Worm (Caenorhabditis elegans) whole organism, L1 larva: ENCODE results near the gene Y53G8AL.4.

ENCODE experiments used
- C04F5.9 ChIP-seq: sonication (generic microtip); optimal IDR thresholded peaks from 2 replicates; lab custom pipeline; 2016; ENCODE audit warnings: missing genetic modification characterization, missing compliant biosample characterization
- C16A3.4 ChIP-seq: fragments of 150-350 bp; optimal IDR thresholded peaks from 2 replicates; lab custom pipeline; 2014; ENCODE audit warnings: missing biosample characterization, missing genetic modification characterization
- C34B4.2 ChIP-seq: sonication (generic microtip); optimal IDR thresholded peaks from 2 replicates; lab custom pipeline; 2017; ENCODE audit warnings: mild to moderate bottlenecking, missing genetic modification characterization, missing compliant biosample characterization
- aha-1 ChIP-seq: fragments of 150-350 bp; optimal IDR thresholded peaks from 2 replicates; lab custom pipeline; 2014; ENCODE audit warnings: missing biosample characterization, missing genetic modification characterization
- aly-2 ChIP-seq: fragments of 150-350 bp; optimal IDR thresholded peaks from 2 replicates; lab custom pipeline; 2014; ENCODE audit warnings: missing biosample characterization, missing genetic modification characterization
- blmp-1 ChIP-seq: fragments of 150-350 bp; optimal IDR thresholded peaks from 2 replicates; lab custom pipeline; 2014; ENCODE audit warnings: missing biosample characterization, missing genetic modification characterization
- ceh-8 ChIP-seq: fragments of 200-800 bp; sonication (Bioruptor generic); optimal IDR thresholded peaks from 2 replicates; lab custom pipeline; 2018; ENCODE audit warnings: mild to moderate bottlenecking, missing genetic modification characterization, moderate library complexity, missing compliant biosample characterization
- ceh-82 ChIP-seq, 3 experiments: fragments of 150-350 bp in 1 of 3; sonication (generic microtip) in 2 of 3; optimal IDR thresholded peaks; 2 replicates each; lab custom pipeline; 2014 to 2017; ENCODE audit warnings: missing biosample characterization in 3 of 3, missing genetic modification characterization in 3 of 3
- ceh-88 ChIP-seq: fragments of 200-800 bp; sonication (Bioruptor generic); IDR thresholded peaks from 2 replicates; pipeline ENCODE4 v1.3.6; 2022; ENCODE audit warnings: missing genetic modification characterization, missing compliant biosample characterization
- ceh-90 ChIP-seq: sonication (generic microtip); optimal IDR thresholded peaks from 2 replicates; lab custom pipeline; 2016; ENCODE audit warnings: missing genetic modification characterization, missing compliant biosample characterization
- dsc-1 ChIP-seq: sonication (generic microtip); optimal IDR thresholded peaks from 2 replicates; lab custom pipeline; 2016; ENCODE audit warnings: mild to moderate bottlenecking, missing genetic modification characterization, missing compliant biosample characterization
- efl-1 ChIP-seq, 4 experiments: fragments of 150-350 bp; optimal IDR thresholded peaks in 3 of 4; peaks in 1 of 4; 1 replicate in 1 of 4; 2 replicates in 3 of 4; lab custom pipeline; 2014; ENCODE audit warnings: missing biosample characterization in 2 of 4, missing genetic modification characterization in 2 of 4, missing genetic modification reagents in 2 of 4
- egl-13 ChIP-seq: sonication (generic microtip); optimal IDR thresholded peaks from 2 replicates; lab custom pipeline; 2016; ENCODE audit warnings: missing genotype, missing genetic modification reagents, missing genetic modification characterization, missing compliant biosample characterization
- egl-27 ChIP-seq, 2 experiments: fragments of 150-350 bp in 1 of 2; sonication (generic microtip); optimal IDR thresholded peaks; 3 replicates each; lab custom pipeline; 2017 to 2018; ENCODE audit warnings: missing biosample characterization in 2 of 2, missing genetic modification characterization in 2 of 2, missing genetic modification reagents in 2 of 2
- elt-2 ChIP-seq: sonication (generic microtip); optimal IDR thresholded peaks from 2 replicates; lab custom pipeline; 2016; ENCODE audit warnings: missing genetic modification characterization, mild to moderate bottlenecking, inconsistent platforms, missing compliant biosample characterization, missing genetic modification reagents
- ets-5 ChIP-seq: fragments of 200-800 bp; sonication (Bioruptor generic); IDR thresholded peaks from 2 replicates; pipeline ENCODE4 v1.3.6; 2022; ENCODE audit warnings: missing genetic modification characterization, missing compliant biosample characterization
- fkh-10 ChIP-seq: sonication (generic microtip); optimal IDR thresholded peaks from 2 replicates; lab custom pipeline; 2017; ENCODE audit warnings: missing biosample characterization, missing genetic modification reagents, missing genetic modification characterization
- fkh-4 ChIP-seq: sonication (generic microtip); optimal IDR thresholded peaks from 2 replicates; lab custom pipeline; 2016; ENCODE audit warnings: missing compliant biosample characterization, missing genetic modification characterization, borderline replicate concordance
- grh-1 ChIP-seq: fragments of 200-800 bp; sonication (Bioruptor generic); IDR thresholded peaks from 2 replicates; pipeline ENCODE4 v1.3.6; 2022; ENCODE audit warnings: missing genetic modification reagents, missing genetic modification characterization, missing compliant biosample characterization
- hlh-17 ChIP-seq: fragments of 200-800 bp; sonication (Bioruptor generic); optimal IDR thresholded peaks from 2 replicates; lab custom pipeline; 2018; ENCODE audit warnings: missing genetic modification characterization, mild to moderate bottlenecking, missing compliant biosample characterization, moderate library complexity, borderline replicate concordance
- irx-1 ChIP-seq: sonication (generic microtip); optimal IDR thresholded peaks from 2 replicates; lab custom pipeline; 2016; ENCODE audit warnings: missing genetic modification characterization, missing compliant biosample characterization
- jun-1 ChIP-seq: fragments of 150-350 bp; optimal IDR thresholded peaks from 2 replicates; lab custom pipeline; 2014; ENCODE audit warnings: missing biosample characterization, missing genetic modification reagents, missing genetic modification characterization
- lin-13 ChIP-seq: fragments of 150-350 bp; optimal IDR thresholded peaks from 2 replicates; lab custom pipeline; 2014; ENCODE audit warnings: missing biosample characterization, missing genetic modification reagents, missing genetic modification characterization
- lin-15B ChIP-seq: fragments of 150-350 bp; sonication (generic microtip); optimal IDR thresholded peaks from 3 replicates; lab custom pipeline; 2014; ENCODE audit warnings: missing biosample characterization, missing genetic modification characterization
- lin-35 ChIP-seq, 2 experiments: fragments of 150-350 bp; optimal IDR thresholded peaks; 2 replicates each; lab custom pipeline; 2014; ENCODE audit warnings: missing biosample characterization in 2 of 2, missing genetic modification characterization in 2 of 2, missing genetic modification reagents in 2 of 2
- lin-39 ChIP-seq: fragments of 150-350 bp; optimal IDR thresholded peaks from 2 replicates; lab custom pipeline; 2014; ENCODE audit warnings: missing biosample characterization, missing genetic modification reagents, missing genetic modification characterization
- lir-3 ChIP-seq: sonication (generic microtip); optimal IDR thresholded peaks from 2 replicates; lab custom pipeline; 2016; ENCODE audit warnings: mild to moderate bottlenecking, missing genetic modification characterization, moderate library complexity, missing compliant biosample characterization; ENCODE audit not compliant: poor library complexity
- mdl-1 ChIP-seq, 2 experiments: fragments of 150-350 bp; optimal IDR thresholded peaks; 2 replicates each; lab custom pipeline; 2014 to 2017; ENCODE audit warnings: missing biosample characterization in 2 of 2, missing genetic modification characterization in 2 of 2, inconsistent platforms in 1 of 2
- nhr-12 ChIP-seq: sonication (generic microtip); optimal IDR thresholded peaks from 2 replicates; lab custom pipeline; 2017; ENCODE audit warnings: missing biosample characterization, missing genetic modification characterization
- nhr-19 ChIP-seq: fragments of 200-800 bp; sonication (Bioruptor generic); conservative IDR thresholded peaks from 2 replicates; pipeline ENCODE4 v1.3.6; 2022; ENCODE audit warnings: missing genetic modification characterization, missing compliant biosample characterization
- nhr-237 ChIP-seq: fragments of 150-350 bp; optimal IDR thresholded peaks from 2 replicates; lab custom pipeline; 2014; ENCODE audit warnings: missing biosample characterization, missing genetic modification characterization
- nhr-28 ChIP-seq: fragments of 150-350 bp; optimal IDR thresholded peaks from 2 replicates; lab custom pipeline; 2014; ENCODE audit warnings: missing biosample characterization, missing genetic modification characterization
- nhr-47 ChIP-seq: sonication (generic microtip); optimal IDR thresholded peaks from 2 replicates; lab custom pipeline; 2016; ENCODE audit warnings: mild to moderate bottlenecking, missing genetic modification characterization, moderate library complexity, missing compliant biosample characterization
- nhr-84 ChIP-seq: sonication (generic microtip); optimal IDR thresholded peaks from 2 replicates; lab custom pipeline; 2017; ENCODE audit warnings: missing biosample characterization, missing genetic modification characterization
- nhr-90 ChIP-seq: sonication (generic microtip); optimal IDR thresholded peaks from 2 replicates; lab custom pipeline; 2016; ENCODE audit warnings: mild to moderate bottlenecking, missing genetic modification characterization, missing compliant biosample characterization; ENCODE audit not compliant: poor library complexity
- pag-3 ChIP-seq: sonication (generic microtip); optimal IDR thresholded peaks from 2 replicates; lab custom pipeline; 2017; ENCODE audit warnings: missing genetic modification characterization, mild to moderate bottlenecking, missing compliant biosample characterization, antibody characterized with exemption, borderline replicate concordance; ENCODE audit not compliant: insufficient read depth
- pqm-1 ChIP-seq: sonication (generic microtip); optimal IDR thresholded peaks from 3 replicates; lab custom pipeline; 2017; ENCODE audit warnings: missing biosample characterization, missing genetic modification characterization
- rnt-1 ChIP-seq: sonication (generic microtip); optimal IDR thresholded peaks from 2 replicates; lab custom pipeline; 2016; ENCODE audit warnings: mild to moderate bottlenecking, missing genetic modification characterization, moderate library complexity, missing compliant biosample characterization
- skn-1 ChIP-seq: fragments of 150-350 bp; optimal IDR thresholded peaks from 2 replicates; lab custom pipeline; 2014; ENCODE audit warnings: missing biosample characterization, missing genetic modification characterization
- snpc-4 ChIP-seq: fragments of 150-350 bp; optimal IDR thresholded peaks from 2 replicates; lab custom pipeline; 2014; ENCODE audit warnings: missing biosample characterization, missing genetic modification characterization
- snu-23 ChIP-seq: sonication (generic microtip); optimal IDR thresholded peaks from 2 replicates; lab custom pipeline; 2016; ENCODE audit warnings: missing genetic modification characterization, missing compliant biosample characterization
- sup-37 ChIP-seq: fragments of 200-800 bp; sonication (Bioruptor generic); optimal IDR thresholded peaks from 2 replicates; lab custom pipeline; 2018; ENCODE audit warnings: mild to moderate bottlenecking, missing genetic modification characterization, missing compliant biosample characterization
- swsn-7 ChIP-seq: sonication (generic microtip); optimal IDR thresholded peaks from 2 replicates; lab custom pipeline; 2016; ENCODE audit warnings: missing genetic modification characterization, missing compliant biosample characterization
- tlp-1 ChIP-seq: fragments of 150-350 bp; optimal IDR thresholded peaks from 2 replicates; lab custom pipeline; 2014; ENCODE audit warnings: missing biosample characterization, missing genetic modification characterization
- unc-30 ChIP-seq: sonication (generic microtip); optimal IDR thresholded peaks from 2 replicates; lab custom pipeline; 2017; ENCODE audit warnings: missing biosample characterization, missing genetic modification characterization
- unc-62 ChIP-seq: fragments of 150-350 bp; optimal IDR thresholded peaks from 2 replicates; lab custom pipeline; 2014; ENCODE audit warnings: missing biosample characterization, missing genetic modification reagents, missing genetic modification characterization
- unc-86 ChIP-seq: sonication (generic microtip); optimal IDR thresholded peaks from 2 replicates; lab custom pipeline; 2016; ENCODE audit warnings: missing genetic modification characterization, missing compliant biosample characterization
- vab-15 ChIP-seq: sonication (generic microtip); optimal IDR thresholded peaks from 2 replicates; lab custom pipeline; 2017; ENCODE audit warnings: missing genotype, mild to moderate bottlenecking, missing genetic modification characterization, missing compliant biosample characterization
- xbp-1 ChIP-seq: sonication (generic microtip); optimal IDR thresholded peaks from 2 replicates; lab custom pipeline; 2016; ENCODE audit warnings: missing genetic modification characterization, missing compliant biosample characterization
- zag-1 ChIP-seq: fragments of 150-350 bp; optimal IDR thresholded peaks from 2 replicates; lab custom pipeline; 2014; ENCODE audit warnings: missing biosample characterization, missing genetic modification characterization
- zip-4 ChIP-seq: fragments of 200-800 bp; sonication (Bioruptor generic); optimal IDR thresholded peaks from 2 replicates; lab custom pipeline; 2018; ENCODE audit warnings: mild to moderate bottlenecking, missing genetic modification characterization, moderate library complexity, missing compliant biosample characterization
- ztf-4 ChIP-seq: fragments of 150-350 bp; optimal IDR thresholded peaks from 2 replicates; lab custom pipeline; 2014; ENCODE audit warnings: missing biosample characterization, missing genetic modification characterization

The Y53G8AL.4 gene

ce11 chrIII:3279304-3279703, 28.9 kb upstream of the Y53G8AL.4 start (continued):
- TF ChIP-seq dsc-1 (tag; lab: Kevin White, UChicago): peak; percentile 82
- peak; percentile 85 for TF ChIP-seq rnt-1 (tag; lab: Kevin White, UChicago)
- TF ChIP-seq unc-30 (tag; lab: Kevin White, UChicago): no peak
- peak; percentile 52 for TF ChIP-seq elt-2 (tag; lab: Kevin White, UChicago)
- TF ChIP-seq nhr-19 (GFP tag; lab: Robert Waterston, UW): peak; percentile 91
- TF ChIP-seq aha-1 (tag; lab: Kevin White, UChicago): peak; percentile 52
- TF ChIP-seq egl-13: peak; percentile 57
- no peak for TF ChIP-seq lin-15B (tag; lab: Kevin White, UChicago)
- TF ChIP-seq ets-5 (GFP tag; lab: Robert Waterston, UW): no peak
- TF ChIP-seq pag-3 (tag; lab: Kevin White, UChicago): no peak
- TF ChIP-seq sup-37 (GFP tag; lab: Kevin White, UChicago): peak; percentile 64
- TF ChIP-seq nhr-47: peak; percentile 92
- peak; percentile 79 for TF ChIP-seq ztf-4 (tag; lab: Kevin White, UChicago)
- TF ChIP-seq nhr-90: peak; percentile 94
- TF ChIP-seq ceh-88 (GFP tag; lab: Robert Waterston, UW): no peak
- no peak for TF ChIP-seq C16A3.4
- TF ChIP-seq pqm-1 (tag; lab: Kevin White, UChicago): no peak
- peak; percentile 57 for TF ChIP-seq zip-4 (GFP tag; lab: Kevin White, UChicago)
- TF ChIP-seq lin-35 (GFP tag; optimal IDR thresholded peaks at IDR 0.05; lab: Kevin White, UChicago): peak; percentile 57 to 86
- TF ChIP-seq zag-1 (tag; lab: Kevin White, UChicago): no peak
- TF ChIP-seq unc-86 (tag; lab: Kevin White, UChicago): peak; percentile 72
- TF ChIP-seq mdl-1 (tag; optimal IDR thresholded peaks at IDR 0.05; lab: Kevin White, UChicago): no peak
- TF ChIP-seq fkh-4 (tag; lab: Kevin White, UChicago): peak; percentile 22
- peak; percentile 26 for TF ChIP-seq vab-15 (tag; lab: Kevin White, UChicago)
- TF ChIP-seq fkh-10 (GFP tag; lab: Kevin White, UChicago): no peak
- no peak for TF ChIP-seq skn-1 (tag; lab: Kevin White, UChicago)
- TF ChIP-seq ceh-90 (tag; lab: Kevin White, UChicago): no peak
- no peak for TF ChIP-seq tlp-1 (tag; lab: Kevin White, UChicago)
- TF ChIP-seq egl-27 (tag; optimal IDR thresholded peaks at IDR 0.05; lab: Kevin White, UChicago): no peak
- peak; percentile 79 for TF ChIP-seq irx-1 (tag; lab: Kevin White, UChicago)
- TF ChIP-seq snu-23: peak; percentile 95
- peak; percentile 79 for TF ChIP-seq lin-39 (tag; lab: Kevin White, UChicago)
- TF ChIP-seq blmp-1 (tag; lab: Kevin White, UChicago): peak; percentile 46
- no peak for TF ChIP-seq nhr-84
- no peak for TF ChIP-seq hlh-17 (GFP tag; lab: Kevin White, UChicago)
- peak; percentile 72 for TF ChIP-seq aly-2 (tag; lab: Kevin White, UChicago)
- no peak for TF ChIP-seq unc-62
- TF ChIP-seq lir-3 (tag; lab: Kevin White, UChicago): no peak
- TF ChIP-seq ceh-8 (GFP tag; lab: Kevin White, UChicago): peak; percentile 34
- TF ChIP-seq ceh-82 (tag; optimal IDR thresholded peaks at IDR 0.05; lab: Kevin White, UChicago): peak; percentile 46 to 83 (median 57)
- no peak for TF ChIP-seq C34B4.2
- TF ChIP-seq jun-1: peak; percentile 86
- peak; percentile 85 for TF ChIP-seq grh-1
- TF ChIP-seq snpc-4 (tag; lab: Kevin White, UChicago): peak; percentile 46
- TF ChIP-seq nhr-28 (tag; lab: Kevin White, UChicago): no peak
- TF ChIP-seq swsn-7 (tag; lab: Kevin White, UChicago): peak; percentile 93
- TF ChIP-seq efl-1 (optimal IDR thresholded peaks at IDR 0.05; lab: Kevin White, UChicago): peak; percentile 88 to 95
- TF ChIP-seq efl-1 (GFP tag; optimal IDR thresholded peaks at IDR 0.05 in 1 of 2; lab: Kevin White, UChicago): peak; percentile 63 to 97
- TF ChIP-seq lin-13 (GFP tag; lab: Kevin White, UChicago): peak; percentile 66
- peak; percentile 31 for TF ChIP-seq C04F5.9 (tag; lab: Kevin White, UChicago)
- TF ChIP-seq xbp-1: peak; percentile 78
- TF ChIP-seq nhr-237 (tag; lab: Kevin White, UChicago): peak; percentile 21
- TF ChIP-seq nhr-12 (tag; lab: Kevin White, UChicago): no peak
